Fruit fly (Drosophila melanogaster): ENCODE measurements around the gene CG15459.
A peak's percentile ranks its signal among the peaks of the same experiment; 100 is the strongest.

Gene CG15459

DNA sequence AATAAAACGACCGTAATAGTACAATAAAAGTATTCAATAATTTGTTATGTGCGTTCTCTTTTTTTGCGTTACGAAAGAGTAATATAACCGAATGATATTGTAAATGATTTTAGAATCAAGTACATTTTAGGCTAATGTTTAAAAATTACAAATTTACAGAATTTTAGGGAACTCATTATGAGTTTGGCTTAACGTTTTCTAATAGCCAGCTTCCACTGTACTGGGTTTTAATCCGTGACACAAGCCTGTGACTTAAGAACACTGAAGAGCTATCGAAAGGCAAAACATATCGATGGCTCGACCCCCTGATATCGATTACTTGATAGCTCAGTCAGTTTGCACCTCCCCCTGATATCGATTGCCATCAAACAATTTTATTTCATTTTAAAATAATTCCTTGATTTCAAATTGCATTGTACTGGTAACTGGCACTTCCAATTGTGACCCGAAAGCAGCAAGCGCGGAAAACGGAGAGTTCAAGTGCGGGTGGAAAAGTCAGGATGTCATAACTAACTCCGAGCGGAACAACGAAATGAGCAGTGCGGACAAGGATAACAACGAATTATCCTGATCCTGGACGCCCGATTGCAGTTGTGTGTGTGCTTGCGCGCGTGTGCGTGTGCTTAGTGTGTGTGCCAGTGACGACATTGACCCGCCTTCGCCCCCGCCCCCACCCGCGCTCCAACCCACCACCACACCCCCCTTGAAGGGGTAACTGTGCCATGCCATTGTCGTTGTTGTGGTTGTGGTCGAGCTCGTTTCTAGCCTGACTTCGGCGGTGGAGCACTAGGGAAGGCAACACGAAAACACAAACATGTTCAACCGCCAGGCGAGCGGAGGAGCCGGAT lies 19.1 kb downstream of the CG15459 start, which contains the start of gene HERC2 (continued):
- TF ChIP-seq CG8359 (GFP tag; optimal IDR thresholded peaks at IDR 0.05; ENCODE audit: borderline replicate concordance) (no peak), ttk (GFP tag; IDR thresholded peaks at IDR 0.05) (peak; percentile 45; the same call in 1 of the 2 replicates), Sin3A (optimal IDR thresholded peaks at IDR 0.05) (peak; percentile 5), CG9609 (GFP tag; optimal IDR thresholded peaks at IDR 0.05) (peak; percentile 54), dysf (GFP tag; IDR thresholded peaks at IDR 0.05) (peak; percentile 62), CG30020 (tag; optimal IDR thresholded peaks at IDR 0.05) (peak; percentile 46), chinmo (GFP tag; IDR thresholded peaks at IDR 0.05; ENCODE audit: partially characterized antibody) (peak; percentile 89; the same call in 3 of the 4 replicates), pzg (GFP tag; optimal IDR thresholded peaks at IDR 0.05) (peak; percentile 70), CG4854 (GFP tag; optimal IDR thresholded peaks at IDR 0.05) (no peak), sob (GFP tag; IDR thresholded peaks at IDR 0.05) (peak; percentile 63; the same call in 1 of the 2 replicates), Opbp (GFP tag; IDR thresholded peaks at IDR 0.05; ENCODE audit: partially characterized antibody) (peak; percentile 94), Ets97D (GFP tag; optimal IDR thresholded peaks at IDR 0.05) (peak; percentile 41), CG10267 (tag; optimal IDR thresholded peaks at IDR 0.05) (peak; percentile 46), ewg (GFP tag; optimal IDR thresholded peaks at IDR 0.05) (no peak), tup (GFP tag; optimal IDR thresholded peaks at IDR 0.05) (no peak), CG8944 (GFP tag; optimal IDR thresholded peaks at IDR 0.05) (peak; percentile 29), Nf-YA (GFP tag; IDR thresholded peaks at IDR 0.05) (no peak), Pdp1 (GFP tag; optimal IDR thresholded peaks at IDR 0.05) (peak; percentile 57 to 62), CG9727 (GFP tag; optimal IDR thresholded peaks at IDR 0.05) (peak; percentile 31), Ets65A (GFP tag) (peak; percentile 93), CG17385 (GFP tag; optimal IDR thresholded peaks at IDR 0.05) (no peak), CG3163 (GFP tag; optimal IDR thresholded peaks at IDR 0.05) (no peak), bbx (GFP tag; IDR thresholded peaks at IDR 0.05; ENCODE audit: partially characterized antibody) (peak; percentile 94), gfzf (GFP tag; optimal IDR thresholded peaks at IDR 0.05) (peak; percentile 33), CG4617 (GFP tag; optimal IDR thresholded peaks at IDR 0.05; ENCODE audit: borderline replicate concordance) (peak; percentile 66), p53 (GFP tag; optimal IDR thresholded peaks at IDR 0.05) (peak; percentile 25), HLHmδ (GFP tag; optimal IDR thresholded peaks at IDR 0.05) (no peak), tna (GFP tag; IDR thresholded peaks at IDR 0.05; ENCODE audit: partially characterized antibody) (peak; percentile 90), fd96Cb (tag; optimal IDR thresholded peaks at IDR 0.05) (peak; percentile 16), CG11456 (GFP tag; IDR thresholded peaks at IDR 0.05) (peak; percentile 77), Bgb (GFP tag; IDR thresholded peaks at IDR 0.05; ENCODE audit: partially characterized antibody) (peak; percentile 94), Dll (GFP tag; IDR thresholded peaks at IDR 0.05; ENCODE audit: partially characterized antibody) (peak; percentile 79), Adf1 (GFP tag; IDR thresholded peaks at IDR 0.05) (0 out of 2 replicates have a peak, but pooled peaks have one; percentile 9), CG7839 (tag; optimal IDR thresholded peaks at IDR 0.05) (no peak), CG30431 (GFP tag; optimal IDR thresholded peaks at IDR 0.05) (peak; percentile 0), otp (GFP tag; IDR thresholded peaks at IDR 0.05) (no peak), Side (GFP tag; optimal IDR thresholded peaks at IDR 0.05) (peak; percentile 44), lilli (GFP tag; optimal IDR thresholded peaks at IDR 0.05) (peak; percentile 66), CG30403 (GFP tag; optimal IDR thresholded peaks at IDR 0.05) (peak; percentile 53), CG17802 (tag; optimal IDR thresholded peaks at IDR 0.05) (peak; percentile 46), CG4707 (GFP tag; optimal IDR thresholded peaks at IDR 0.05) (no peak), Hr51 (GFP tag; optimal IDR thresholded peaks at IDR 0.05) (no peak), pita (GFP tag; optimal IDR thresholded peaks at IDR 0.05) (no peak), CG32772 (GFP tag; IDR thresholded peaks at IDR 0.05) (peak; percentile 70), lbe (GFP tag; optimal IDR thresholded peaks at IDR 0.05) (no peak), nerfin-2 (GFP tag; IDR thresholded peaks at IDR 0.05; ENCODE audit: partially characterized antibody) (peak; percentile 92), CG8089 (GFP tag; optimal IDR thresholded peaks at IDR 0.05) (peak; percentile 21), CG3847 (GFP tag; IDR thresholded peaks at IDR 0.05) (peak; percentile 40; the same call in 1 of the 2 replicates)
